Worm (Caenorhabditis elegans) whole organism, mixed stage, embryonic: Measurements from ENCODE around the gene srg-22.

Source experiments
- M03D4.4 ChIP-seq: sonication (generic microtip); optimal IDR thresholded peaks from 2 replicates; lab custom pipeline; 2017; ENCODE audit warnings: mild to moderate bottlenecking, missing genetic modification characterization, missing compliant biosample characterization
- bed-3 ChIP-seq: fragments of 200-800 bp; sonication (Bioruptor generic); optimal IDR thresholded peaks from 3 replicates; lab custom pipeline; 2018; ENCODE audit warnings: mild to moderate bottlenecking, missing genetic modification characterization, moderate library complexity, missing compliant biosample characterization
- blmp-1 ChIP-seq: fragments of 150-350 bp; optimal IDR thresholded peaks from 2 replicates; lab custom pipeline; 2014; ENCODE audit warnings: missing biosample characterization, missing genetic modification characterization
- ceh-39 ChIP-seq: fragments of 150-350 bp; optimal IDR thresholded peaks from 2 replicates; lab custom pipeline; 2014; ENCODE audit warnings: missing biosample characterization, missing genetic modification characterization
- ceh-43 ChIP-seq: fragments of 200-800 bp; sonication (Bioruptor generic); optimal IDR thresholded peaks from 2 replicates; lab custom pipeline; 2018; ENCODE audit warnings: mild to moderate bottlenecking, missing genetic modification characterization, moderate library complexity, missing compliant biosample characterization
- ceh-83 ChIP-seq: fragments of 200-800 bp; sonication (Bioruptor generic); optimal IDR thresholded peaks from 2 replicates; lab custom pipeline; 2018; ENCODE audit warnings: mild to moderate bottlenecking, missing genetic modification characterization, missing compliant biosample characterization
- ces-1 ChIP-seq: fragments of 150-350 bp; optimal IDR thresholded peaks from 2 replicates; lab custom pipeline; 2014; ENCODE audit warnings: missing biosample characterization, missing genetic modification reagents, missing genetic modification characterization
- cnd-1 ChIP-seq: fragments of 200-800 bp; sonication (Bioruptor generic); optimal IDR thresholded peaks from 2 replicates; lab custom pipeline; 2018; ENCODE audit warnings: mild to moderate bottlenecking, missing genetic modification characterization, missing compliant biosample characterization
- drap-1 ChIP-seq: fragments of 200-800 bp; sonication (Bioruptor generic); optimal IDR thresholded peaks from 3 replicates; lab custom pipeline; 2018; ENCODE audit warnings: mild to moderate bottlenecking, missing genetic modification characterization, missing compliant biosample characterization
- elt-1 ChIP-seq: sonication (generic microtip); optimal IDR thresholded peaks from 2 replicates; lab custom pipeline; 2017; ENCODE audit warnings: missing genetic modification characterization, mild to moderate bottlenecking, missing compliant biosample characterization, antibody characterized with exemption, moderate library complexity, borderline replicate concordance; ENCODE audit not compliant: insufficient read depth
- flh-1 ChIP-seq: fragments of 200-800 bp; sonication (Bioruptor generic); optimal IDR thresholded peaks from 2 replicates; lab custom pipeline; 2018; ENCODE audit warnings: mild to moderate bottlenecking, missing genetic modification characterization, moderate library complexity, missing compliant biosample characterization
- ham-2 ChIP-seq: fragments of 200-800 bp; sonication (Bioruptor generic); optimal IDR thresholded peaks from 2 replicates; lab custom pipeline; 2018; ENCODE audit warnings: mild to moderate bottlenecking, missing genetic modification characterization, missing compliant biosample characterization
- lin-13 ChIP-seq: fragments of 150-350 bp; optimal IDR thresholded peaks from 2 replicates; lab custom pipeline; 2014; ENCODE audit warnings: missing biosample characterization, missing genetic modification characterization
- lin-32 ChIP-seq: fragments of 200-800 bp; sonication (Bioruptor generic); optimal IDR thresholded peaks from 2 replicates; lab custom pipeline; 2018; ENCODE audit warnings: mild to moderate bottlenecking, missing genetic modification characterization, missing compliant biosample characterization
- lsy-2 ChIP-seq: fragments of 150-350 bp; optimal IDR thresholded peaks from 2 replicates; lab custom pipeline; 2014; ENCODE audit warnings: missing biosample characterization, missing genetic modification characterization
- mab-5 ChIP-seq: fragments of 150-350 bp; optimal IDR thresholded peaks from 2 replicates; lab custom pipeline; 2014; ENCODE audit warnings: missing biosample characterization, missing genetic modification characterization
- mep-1 ChIP-seq: fragments of 150-350 bp; optimal IDR thresholded peaks from 2 replicates; lab custom pipeline; 2017; ENCODE audit warnings: missing biosample characterization, missing genetic modification reagents, missing genetic modification characterization, inconsistent platforms
- mls-2 ChIP-seq: sonication (generic microtip); optimal IDR thresholded peaks from 2 replicates; lab custom pipeline; 2016; ENCODE audit warnings: mild to moderate bottlenecking, missing genetic modification characterization, moderate library complexity, missing compliant biosample characterization
- nhr-12 ChIP-seq: fragments of 150-350 bp; optimal IDR thresholded peaks from 2 replicates; lab custom pipeline; 2014; ENCODE audit warnings: missing biosample characterization, missing genetic modification characterization
- nhr-2 ChIP-seq: fragments of 150-350 bp; optimal IDR thresholded peaks from 2 replicates; lab custom pipeline; 2014; ENCODE audit warnings: missing biosample characterization, missing genetic modification characterization
- nhr-237 ChIP-seq: fragments of 150-350 bp; optimal IDR thresholded peaks from 2 replicates; lab custom pipeline; 2014; ENCODE audit warnings: missing biosample characterization, missing genetic modification characterization
- nhr-28 ChIP-seq: fragments of 150-350 bp; optimal IDR thresholded peaks from 2 replicates; lab custom pipeline; 2014; ENCODE audit warnings: missing biosample characterization, missing genetic modification characterization
- nhr-76 ChIP-seq: sonication (generic microtip); optimal IDR thresholded peaks from 2 replicates; lab custom pipeline; 2017; ENCODE audit warnings: missing biosample characterization, missing genetic modification characterization
- pha-4 ChIP-seq: fragments of 150-350 bp; optimal IDR thresholded peaks from 2 replicates; lab custom pipeline; 2018; ENCODE audit warnings: missing biosample characterization, missing genetic modification reagents, missing genetic modification characterization
- sem-2 ChIP-seq: fragments of 200-800 bp; sonication (Bioruptor generic); optimal IDR thresholded peaks from 2 replicates; lab custom pipeline; 2018; ENCODE audit warnings: mild to moderate bottlenecking, missing genetic modification characterization, missing compliant biosample characterization
- sptf-1 ChIP-seq: sonication (generic microtip); optimal IDR thresholded peaks from 2 replicates; lab custom pipeline; 2017; ENCODE audit warnings: mild to moderate bottlenecking, missing genetic modification characterization, moderate library complexity, missing compliant biosample characterization
- tbx-8 ChIP-seq: fragments of 200-800 bp; sonication (Bioruptor generic); optimal IDR thresholded peaks from 2 replicates; lab custom pipeline; 2018; ENCODE audit warnings: mild to moderate bottlenecking, missing genetic modification characterization, moderate library complexity, missing compliant biosample characterization
- unc-120 ChIP-seq: sonication (generic microtip); optimal IDR thresholded peaks from 2 replicates; lab custom pipeline; 2017; ENCODE audit warnings: missing genetic modification characterization, missing compliant biosample characterization; ENCODE audit not compliant: poor library complexity, severe bottlenecking
- unc-39 ChIP-seq: fragments of 150-350 bp; optimal IDR thresholded peaks from 2 replicates; lab custom pipeline; 2014; ENCODE audit warnings: missing biosample characterization, missing genetic modification characterization
- unc-62 ChIP-seq: fragments of 150-350 bp; optimal IDR thresholded peaks from 2 replicates; lab custom pipeline; 2014; ENCODE audit warnings: missing biosample characterization, missing genetic modification reagents, missing genetic modification characterization
- zip-8 ChIP-seq: fragments of 150-350 bp; optimal IDR thresholded peaks from 2 replicates; lab custom pipeline; 2014; ENCODE audit warnings: missing biosample characterization, missing genetic modification characterization
- ztf-11 ChIP-seq: fragments of 150-350 bp; optimal IDR thresholded peaks from 2 replicates; lab custom pipeline; 2014; ENCODE audit warnings: missing biosample characterization, missing genetic modification characterization

srg-22 gene

DNA sequence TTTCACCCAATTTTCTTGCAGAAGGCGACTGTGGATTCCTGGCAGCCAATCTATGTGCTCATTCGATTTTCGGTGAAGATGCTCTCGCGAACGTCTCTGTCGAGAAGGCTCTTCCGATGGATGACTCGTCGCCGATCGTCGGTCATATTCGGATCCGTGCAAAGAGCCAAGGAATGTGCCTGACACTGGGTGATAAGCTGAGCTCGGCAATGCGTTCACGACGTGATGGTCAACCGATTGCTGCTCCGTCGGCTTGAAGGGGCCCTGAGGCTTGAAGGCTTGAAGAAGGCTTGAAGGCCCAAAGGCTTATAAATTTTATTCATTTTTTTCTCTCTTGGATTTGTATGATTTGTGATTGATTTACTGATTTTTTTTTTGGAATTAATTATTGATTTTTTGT lies 6.1 kb downstream of the srg-22 start:
- TF ChIP-seq ham-2 (GFP tag; lab: Kevin White, UChicago) (no peak), ceh-39 (tag; lab: Kevin White, UChicago) (no peak), unc-62 (GFP tag; lab: Kevin White, UChicago) (no peak), nhr-28 (tag; lab: Kevin White, UChicago) (no peak), blmp-1 (no peak), flh-1 (GFP tag; lab: Kevin White, UChicago) (no peak), mab-5 (tag; lab: Kevin White, UChicago) (no peak), unc-39 (tag; lab: Kevin White, UChicago) (no peak), ceh-43 (GFP tag; lab: Kevin White, UChicago) (no peak), sptf-1 (no peak), nhr-237 (tag; lab: Kevin White, UChicago) (no peak), unc-120 (tag; lab: Kevin White, UChicago) (no peak), mep-1 (no peak), M03D4.4 (tag; lab: Kevin White, UChicago) (no peak), sem-2 (no peak)

DNA sequence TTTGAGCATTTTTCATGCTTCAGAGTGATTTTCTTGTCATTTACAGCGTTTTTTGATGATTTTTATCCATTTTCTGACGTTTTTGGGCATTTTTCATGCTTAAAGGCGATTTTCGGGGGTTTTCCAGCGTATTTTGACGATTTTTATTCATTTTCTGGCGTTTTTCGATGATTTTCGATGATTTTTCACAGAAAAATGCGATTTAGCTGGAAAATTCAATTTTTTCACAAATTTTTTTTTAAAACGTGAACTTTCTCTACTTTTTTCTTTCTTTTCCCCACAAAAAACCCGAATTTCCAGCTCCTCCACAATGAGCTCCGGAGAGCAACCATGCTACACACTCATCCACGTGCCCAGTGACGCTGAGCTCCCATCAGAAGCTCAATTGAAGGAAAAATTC lies 14.8 kb downstream of the srg-22 start, which contains the start of gene copb-1:
Gene copb-1, plus strand, starts transcription at position 301 of the 400 bp plus-strand sequence.
- TF ChIP-seq lin-13 (tag; lab: Kevin White, UChicago) (no peak), ceh-39 (tag; lab: Kevin White, UChicago) (no peak), zip-8 (tag; lab: Kevin White, UChicago) (no peak), sem-2 (no peak), unc-62 (GFP tag; lab: Kevin White, UChicago) (no peak), nhr-76 (no peak), ceh-83 (GFP tag; lab: Kevin White, UChicago) (no peak), nhr-2 (tag; lab: Kevin White, UChicago) (no peak), cnd-1 (tag; lab: Kevin White, UChicago) (no peak), tbx-8 (GFP tag; lab: Kevin White, UChicago) (no peak), ztf-11 (tag; lab: Kevin White, UChicago) (no peak), sptf-1 (no peak), bed-3 (GFP tag; lab: Kevin White, UChicago) (no peak)

DNA sequence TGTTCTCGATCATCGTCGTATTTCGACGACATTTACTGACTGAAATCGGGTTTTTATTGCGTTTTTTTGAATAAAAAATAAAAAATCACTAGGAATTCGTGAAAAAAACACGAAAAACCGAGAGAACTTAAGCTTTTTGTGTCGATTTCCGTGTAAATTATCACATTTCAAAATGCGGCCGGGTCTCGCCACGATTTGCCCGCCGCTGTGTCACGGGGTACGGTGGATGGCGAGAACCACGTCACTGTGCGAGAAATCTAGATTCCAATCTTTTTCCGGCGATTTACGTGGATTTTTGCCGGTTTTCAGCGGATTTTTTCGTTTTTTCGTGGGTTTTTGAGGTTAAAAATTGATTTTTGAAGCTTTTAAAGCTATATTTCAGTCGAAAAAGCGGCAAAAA lies 16.3 kb downstream of the srg-22 start, which contains the start of gene Y25C1A.8:
Gene Y25C1A.8, minus strand, starts transcription at position 45 of the 400 bp plus-strand sequence.
- TF ChIP-seq nhr-2 (tag; lab: Kevin White, UChicago) = no peak
- TF ChIP-seq unc-62 (GFP tag; lab: Kevin White, UChicago) = peak; percentile 30
- TF ChIP-seq bed-3 (GFP tag; lab: Kevin White, UChicago) = peak; percentile 59
- TF ChIP-seq lin-13 (tag; lab: Kevin White, UChicago) = peak; percentile 70
- peak; percentile 44 for TF ChIP-seq ceh-43 (GFP tag; lab: Kevin White, UChicago)
- peak; percentile 10 for TF ChIP-seq unc-120 (tag; lab: Kevin White, UChicago)
- no peak for TF ChIP-seq nhr-76
- no peak for TF ChIP-seq ztf-11 (tag; lab: Kevin White, UChicago)
- TF ChIP-seq ham-2 (GFP tag; lab: Kevin White, UChicago) = peak; percentile 7
- peak; percentile 68 for TF ChIP-seq drap-1 (GFP tag; lab: Kevin White, UChicago)
- TF ChIP-seq elt-1 (tag; lab: Kevin White, UChicago) = peak; percentile 31
- TF ChIP-seq lsy-2 (tag; lab: Kevin White, UChicago) = peak; percentile 99
- TF ChIP-seq flh-1 (GFP tag; lab: Kevin White, UChicago) = no peak
- peak; percentile 68 for TF ChIP-seq ceh-83 (GFP tag; lab: Kevin White, UChicago)
- TF ChIP-seq nhr-12 (tag; lab: Kevin White, UChicago) = no peak
- no peak for TF ChIP-seq M03D4.4 (tag; lab: Kevin White, UChicago)
- no peak for TF ChIP-seq zip-8 (tag; lab: Kevin White, UChicago)
- TF ChIP-seq mep-1 = peak; percentile 49
- TF ChIP-seq ces-1 (GFP tag; lab: Kevin White, UChicago) = peak; percentile 76
- TF ChIP-seq sptf-1 = peak; percentile 70
- TF ChIP-seq mls-2 = peak; percentile 44
- peak; percentile 26 for TF ChIP-seq nhr-237 (tag; lab: Kevin White, UChicago)
- TF ChIP-seq unc-39 (tag; lab: Kevin White, UChicago) = no peak
- TF ChIP-seq tbx-8 (GFP tag; lab: Kevin White, UChicago) = peak; percentile 20
- peak; percentile 78 for TF ChIP-seq pha-4 (tag; lab: Kevin White, UChicago)
- TF ChIP-seq sem-2 = no peak
- TF ChIP-seq lin-32 (GFP tag; lab: Kevin White, UChicago) = no peak
